Fruit fly (Drosophila melanogaster) whole organism, prepupa: ENCODE results near the gene CG5850.

ENCODE experiments used
- CG11294 ChIP-seq: fragments of 200-800 bp; sonication (Bioruptor generic); IDR thresholded peaks from 2 replicates; pipeline ENCODE4 v1.3.6; 2022; ENCODE audit warnings: missing biosample characterization, missing genetic modification characterization
- CG16779 ChIP-seq: fragments of 200-800 bp; sonication (Bioruptor generic); optimal IDR thresholded peaks from 3 replicates; lab custom pipeline; 2017; ENCODE audit warnings: missing biosample characterization, mild to moderate bottlenecking, missing genetic modification characterization
- CG31627 ChIP-seq: fragments of 200-800 bp; sonication (Bioruptor generic); optimal IDR thresholded peaks from 3 replicates; lab custom pipeline; 2016; ENCODE audit warnings: missing biosample characterization, missing genetic modification characterization
- CG6808 ChIP-seq: fragments of 200-800 bp; sonication (Bioruptor generic); optimal IDR thresholded peaks from 3 replicates; lab custom pipeline; 2017; ENCODE audit warnings: missing biosample characterization, missing genetic modification characterization, mild to moderate bottlenecking, moderate library complexity, missing genetic modification reagents
- CG6854 ChIP-seq: fragments of 200-800 bp; sonication (Bioruptor generic); optimal IDR thresholded peaks from 2 replicates; lab custom pipeline; 2017; ENCODE audit warnings: missing biosample characterization, mild to moderate bottlenecking, missing genetic modification characterization
- Eip75B ChIP-seq: fragments of 200-800 bp; sonication (Bioruptor generic); optimal IDR thresholded peaks from 3 replicates; lab custom pipeline; 2016; ENCODE audit warnings: missing biosample characterization, missing genetic modification characterization
- Gug ChIP-seq: fragments of 200-800 bp; sonication (Bioruptor generic); IDR thresholded peaks from 2 replicates; pipeline ENCODE4 v1.3.6; 2022; ENCODE audit warnings: missing biosample characterization, missing genetic modification characterization
- Met ChIP-seq: fragments of 200-800 bp; sonication (Bioruptor generic); optimal IDR thresholded peaks from 3 replicates; lab custom pipeline; 2016; ENCODE audit warnings: missing biosample characterization, missing genetic modification characterization
- Sox15 ChIP-seq: fragments of 200-800 bp; sonication (Bioruptor generic); optimal IDR thresholded peaks from 3 replicates; lab custom pipeline; 2016; ENCODE audit warnings: missing biosample characterization, missing genetic modification characterization
- achi ChIP-seq: fragments of 200-800 bp; sonication (Bioruptor generic); optimal IDR thresholded peaks from 3 replicates; lab custom pipeline; 2016; ENCODE audit warnings: missing biosample characterization, missing genetic modification characterization
- cyc ChIP-seq: fragments of 200-800 bp; sonication (Bioruptor generic); optimal IDR thresholded peaks from 3 replicates; lab custom pipeline; 2016; ENCODE audit warnings: missing biosample characterization, missing genetic modification characterization
- lz ChIP-seq: fragments of 200-800 bp; sonication (Bioruptor generic); optimal IDR thresholded peaks from 3 replicates; lab custom pipeline; 2016; ENCODE audit warnings: missing biosample characterization, missing genetic modification characterization
- spab ChIP-seq: fragments of 200-800 bp; sonication (Bioruptor generic); optimal IDR thresholded peaks from 2 replicates; lab custom pipeline; 2017; ENCODE audit warnings: missing biosample characterization, mild to moderate bottlenecking, missing genetic modification characterization, missing genetic modification reagents
- topi ChIP-seq: fragments of 200-800 bp; sonication (Bioruptor generic); optimal IDR thresholded peaks from 3 replicates; lab custom pipeline; 2016; ENCODE audit warnings: missing biosample characterization, missing genetic modification characterization

DNA sequence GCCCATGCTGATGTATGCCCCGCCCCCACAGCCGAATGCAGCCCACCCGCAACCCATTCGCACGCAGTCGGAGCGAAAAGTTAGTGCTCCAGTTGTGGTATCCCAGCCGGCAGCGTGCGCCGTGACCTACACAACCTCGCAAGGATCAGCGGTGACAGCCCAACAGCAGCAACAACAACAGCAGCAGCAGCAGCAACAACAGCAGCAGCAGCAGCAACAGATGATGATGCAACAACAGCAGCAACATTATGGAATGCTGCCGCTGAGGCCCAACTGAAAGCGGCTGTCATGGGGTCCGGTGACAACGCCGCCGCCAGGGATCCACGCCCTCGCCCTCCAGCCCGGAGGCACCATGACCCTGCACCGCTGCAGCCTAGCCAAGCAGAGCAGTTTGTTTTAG, 30.6 kb upstream of the CG5850 start:
- TF ChIP-seq CG16779 (tag; lab: Kevin White, UChicago) (no peak), topi (no peak), CG31627 (GFP tag; lab: Kevin White, UChicago) (no peak), Eip75B (GFP tag; lab: Kevin White, UChicago) (no peak), Met (GFP tag; lab: Kevin White, UChicago) (no peak), Sox15 (no peak), spab (no peak), lz (GFP tag; lab: Kevin White, UChicago) (no peak), cyc (GFP tag; lab: Kevin White, UChicago) (no peak), CG6854 (no peak), CG11294 (no peak), achi (GFP tag; lab: Kevin White, UChicago) (no peak), CG6808 (GFP tag; lab: Kevin White, UChicago) (no peak), Gug (GFP tag; lab: Robert Waterston, UW) (no peak)
